Worm (Caenorhabditis elegans) whole organism, early embryonic: ENCODE measurements around the gene srh-295.

Experiments used
- B0310.2 ChIP-seq: sonication (generic microtip); optimal IDR thresholded peaks from 2 replicates; lab custom pipeline; 2016; ENCODE audit warnings: mild to moderate bottlenecking, missing genetic modification characterization, missing compliant biosample characterization
- F13C5.2 ChIP-seq: sonication (generic microtip); optimal IDR thresholded peaks from 2 replicates; lab custom pipeline; 2017; ENCODE audit warnings: mild to moderate bottlenecking, missing genetic modification characterization, inconsistent platforms, missing compliant biosample characterization
- aly-1 ChIP-seq: sonication (generic microtip); optimal IDR thresholded peaks from 2 replicates; lab custom pipeline; 2016; ENCODE audit warnings: missing genetic modification characterization, missing compliant biosample characterization
- ama-1 ChIP-seq: fragments of 150-350 bp; optimal IDR thresholded peaks from 2 replicates; lab custom pipeline; 2014
- ets-7 ChIP-seq: sonication (generic microtip); optimal IDR thresholded peaks from 2 replicates; lab custom pipeline; 2016; ENCODE audit warnings: missing genotype, missing genetic modification characterization, missing compliant biosample characterization
- flt-1 ChIP-seq: fragments of 200-800 bp; sonication (Bioruptor generic); IDR thresholded peaks from 2 replicates; pipeline ENCODE4 v1.3.6; 2022; ENCODE audit warnings: missing genetic modification characterization, missing compliant biosample characterization
- hmg-4 ChIP-seq: fragments of 200-800 bp; sonication (Bioruptor generic); optimal IDR thresholded peaks from 2 replicates; lab custom pipeline; 2018; ENCODE audit warnings: mild to moderate bottlenecking, missing genetic modification characterization, missing compliant biosample characterization
- scrt-1 ChIP-seq: fragments of 200-800 bp; sonication (Bioruptor generic); IDR thresholded peaks from 2 replicates; pipeline ENCODE4 v1.3.6; 2022; ENCODE audit warnings: missing genetic modification characterization, missing compliant biosample characterization
- sea-1 ChIP-seq: fragments of 200-800 bp; sonication (Bioruptor generic); conservative IDR thresholded peaks from 2 replicates; pipeline ENCODE4 v1.3.6; 2022; ENCODE audit warnings: missing genetic modification characterization, missing compliant biosample characterization
- tbx-11 ChIP-seq: fragments of 200-800 bp; sonication (Bioruptor generic); IDR thresholded peaks from 2 replicates; pipeline ENCODE4 v1.3.6; 2022; ENCODE audit warnings: missing genetic modification characterization, missing compliant biosample characterization
- tbx-37 ChIP-seq: fragments of 200-800 bp; sonication (Bioruptor generic); conservative IDR thresholded peaks from 2 replicates; pipeline ENCODE4 v1.3.6; 2022; ENCODE audit warnings: missing genetic modification reagents, missing genetic modification characterization, missing compliant biosample characterization
- tra-4 ChIP-seq: sonication (generic microtip); optimal IDR thresholded peaks from 2 replicates; lab custom pipeline; 2017; ENCODE audit warnings: missing genetic modification characterization, missing compliant biosample characterization

DNA sequence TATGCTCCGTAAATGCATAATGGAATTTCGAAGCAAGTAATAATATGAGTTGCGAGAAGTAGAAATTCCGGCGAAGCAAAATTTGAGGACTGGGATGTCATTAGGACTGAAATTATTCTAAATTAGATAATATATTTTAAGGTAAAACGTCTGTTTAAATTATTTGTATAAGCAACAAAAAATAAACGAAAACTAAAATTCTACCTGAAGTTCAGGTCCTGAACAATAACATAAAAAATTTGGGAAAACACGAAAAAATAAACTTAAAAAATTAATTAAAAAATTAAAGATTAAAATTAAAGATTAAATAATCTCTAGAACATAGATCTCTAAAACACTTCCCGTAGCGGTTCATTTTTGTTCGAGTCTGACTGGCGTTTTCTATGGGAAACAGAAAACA, 49.4 kb downstream of the srh-295 start, which contains the start of gene srh-251:
- TF ChIP-seq tra-4 (tag; lab: Kevin White, UChicago) (no peak), hmg-4 (GFP tag; lab: Kevin White, UChicago) (no peak), aly-1 (tag; lab: Kevin White, UChicago) (no peak), ama-1 (no peak), flt-1 (GFP tag; lab: Robert Waterston, UW) (no peak), tbx-37 (GFP tag; lab: Robert Waterston, UW) (no peak), ets-7 (tag; lab: Kevin White, UChicago) (no peak), scrt-1 (GFP tag; lab: Robert Waterston, UW) (no peak), sea-1 (no peak), tbx-11 (no peak), B0310.2 (no peak), F13C5.2 (no peak)
